Fruit fly (Drosophila melanogaster): ENCODE measurements around the gene CG32563.
A peak's percentile ranks its signal among the peaks of the same experiment; 100 is the strongest.

CG32563 gene

dm6 chrX:17225972-17226680 lies 17.9 kb downstream of the CG32563 start:
- TF ChIP-seq Dfd (GFP tag; optimal IDR thresholded peaks at IDR 0.05) (peak; percentile 68), Dif (GFP tag; optimal IDR thresholded peaks at IDR 0.05; ENCODE audit: partially characterized antibody) (no peak), usp (GFP tag; optimal IDR thresholded peaks at IDR 0.05) (no peak)

- no peak for TF ChIP-seq pan (optimal IDR thresholded peaks at IDR 0.05)
- TF ChIP-seq Jra (GFP tag; optimal IDR thresholded peaks at IDR 0.05): no peak
- TF ChIP-seq tai (GFP tag; optimal IDR thresholded peaks at IDR 0.05): no peak
- TF ChIP-seq Vsx2 (GFP tag; optimal IDR thresholded peaks at IDR 0.05; ENCODE audit: partially characterized antibody): no peak
- no peak for TF ChIP-seq woc (GFP tag; optimal IDR thresholded peaks at IDR 0.05)
- no peak for TF ChIP-seq jim (GFP tag; optimal IDR thresholded peaks at IDR 0.05)
- no peak for TF ChIP-seq dsf (GFP tag; optimal IDR thresholded peaks at IDR 0.05; ENCODE audit: borderline replicate concordance)
- no peak for TF ChIP-seq psq (GFP tag; optimal IDR thresholded peaks at IDR 0.05)
- no peak for TF ChIP-seq GATAd (GFP tag; optimal IDR thresholded peaks at IDR 0.05)
- no peak for TF ChIP-seq N (GFP tag; optimal IDR thresholded peaks at IDR 0.05)
- TF ChIP-seq HLH106 (tag; optimal IDR thresholded peaks at IDR 0.05): no peak
- no peak for TF ChIP-seq usp (GFP tag; optimal IDR thresholded peaks at IDR 0.05)
- TF ChIP-seq br (GFP tag; optimal IDR thresholded peaks at IDR 0.05): no peak
Observed at dm6 chrX:17226681-17227019, 18.4 kb downstream of the CG32563 start, which contains the start of gene CG10598. Gene CG10598, minus strand, starts transcription at chrX:17226867.

dm6 chrX:17227462-17227861 lies 19.2 kb downstream of the CG32563 start:
- no peak for TF ChIP-seq N (GFP tag; optimal IDR thresholded peaks at IDR 0.05)
- TF ChIP-seq dsf (GFP tag; optimal IDR thresholded peaks at IDR 0.05; ENCODE audit: borderline replicate concordance): no peak
- no peak for TF ChIP-seq Hr83 (GFP tag; optimal IDR thresholded peaks at IDR 0.05; ENCODE audit: poor library complexity, severe bottlenecking)
- TF ChIP-seq CrebA (GFP tag; optimal IDR thresholded peaks at IDR 0.05; ENCODE audit: borderline replicate concordance): no peak
- TF ChIP-seq rgr (GFP tag; optimal IDR thresholded peaks at IDR 0.05): no peak
- no peak for TF ChIP-seq woc (GFP tag; optimal IDR thresholded peaks at IDR 0.05)
- TF ChIP-seq CG32264 (GFP tag; optimal IDR thresholded peaks at IDR 0.05): no peak
- TF ChIP-seq brk (GFP tag; optimal IDR thresholded peaks at IDR 0.05): no peak
- TF ChIP-seq dmrt93B (GFP tag; optimal IDR thresholded peaks at IDR 0.05): no peak

- peak; percentile 40 for TF ChIP-seq rgr (GFP tag; optimal IDR thresholded peaks at IDR 0.05)
- TF ChIP-seq jim (GFP tag; optimal IDR thresholded peaks at IDR 0.05): no peak
- no peak for TF ChIP-seq Dif (GFP tag; optimal IDR thresholded peaks at IDR 0.05; ENCODE audit: partially characterized antibody)
- no peak for TF ChIP-seq Hr83 (GFP tag; optimal IDR thresholded peaks at IDR 0.05; ENCODE audit: poor library complexity, severe bottlenecking)
- TF ChIP-seq ey (GFP tag; optimal IDR thresholded peaks at IDR 0.05): peak; percentile 25
- peak; percentile 32 for TF ChIP-seq fru (GFP tag; optimal IDR thresholded peaks at IDR 0.05)
- TF ChIP-seq Hr78 (GFP tag; optimal IDR thresholded peaks at IDR 0.05): no peak
- peak in 1 of 2 experiments; percentile 45 for TF ChIP-seq foxo (GFP tag; optimal IDR thresholded peaks at IDR 0.05)
- no peak for TF ChIP-seq tai (GFP tag; optimal IDR thresholded peaks at IDR 0.05)
- TF ChIP-seq Jra (GFP tag; optimal IDR thresholded peaks at IDR 0.05): no peak
- peak; percentile 29 for TF ChIP-seq Hnf4 (GFP tag; optimal IDR thresholded peaks at IDR 0.05)
- no peak for TF ChIP-seq CG9705 (GFP tag; optimal IDR thresholded peaks at IDR 0.05)
- no peak for TF ChIP-seq CG32264 (GFP tag; optimal IDR thresholded peaks at IDR 0.05)
- TF ChIP-seq br (GFP tag; optimal IDR thresholded peaks at IDR 0.05): peak; percentile 23
Observed at dm6 chrX:17229475-17230169, 21.4 kb downstream of the CG32563 start.

dm6 chrX:17230944-17231343 lies 22.7 kb downstream of the CG32563 start, which contains the start of gene CG10597:
Gene CG10597, minus strand, starts transcription at chrX:17231044.
- TF ChIP-seq jim (GFP tag; optimal IDR thresholded peaks at IDR 0.05) (no peak), pan (optimal IDR thresholded peaks at IDR 0.05) (no peak), CG9705 (GFP tag; optimal IDR thresholded peaks at IDR 0.05) (no peak), br (GFP tag; optimal IDR thresholded peaks at IDR 0.05) (no peak), woc (GFP tag; optimal IDR thresholded peaks at IDR 0.05) (no peak), dsf (GFP tag; optimal IDR thresholded peaks at IDR 0.05; ENCODE audit: borderline replicate concordance) (no peak), ey (GFP tag; optimal IDR thresholded peaks at IDR 0.05) (no peak), GATAd (GFP tag; optimal IDR thresholded peaks at IDR 0.05) (no peak), rgr (GFP tag; optimal IDR thresholded peaks at IDR 0.05) (no peak), psq (GFP tag; optimal IDR thresholded peaks at IDR 0.05) (no peak), Dfd (GFP tag; optimal IDR thresholded peaks at IDR 0.05) (no peak)

Data from whole organism, wandering third instar larva.